Fruit fly (Drosophila melanogaster) whole organism, embryonic: ENCODE results near the gene CG10809.
A peak's percentile ranks its signal among the peaks of the same experiment; 100 is the strongest.

Source experiments
- Ada2b ChIP-seq: fragments of 200-800 bp; sonication (Bioruptor generic); IDR thresholded peaks from 2 replicates; pipeline ENCODE4 v1.3.6; 2022; ENCODE audit warnings: missing biosample characterization, missing genetic modification characterization
- Antp ChIP-seq: fragments of 200-800 bp; sonication (Bioruptor generic); optimal IDR thresholded peaks from 3 replicates; lab custom pipeline; 2016; ENCODE audit warnings: missing biosample characterization, missing genetic modification characterization
- Atf3 ChIP-seq: fragments of 200-800 bp; sonication (Bioruptor generic); optimal IDR thresholded peaks from 3 replicates; lab custom pipeline; 2016; ENCODE audit warnings: missing biosample characterization, missing genetic modification characterization
- CG10959 ChIP-seq: fragments of 200-800 bp; sonication (Bioruptor generic); IDR thresholded peaks from 2 replicates; pipeline ENCODE4 v1.3.6; 2022; ENCODE audit warnings: missing biosample characterization, missing genetic modification characterization
- CG11696 ChIP-seq: fragments of 200-800 bp; sonication (Bioruptor generic); IDR thresholded peaks from 2 replicates; pipeline ENCODE4 v1.3.6; 2022; ENCODE audit warnings: missing biosample characterization, missing genetic modification characterization
- CG12071 ChIP-seq: fragments of 200-800 bp; sonication (Bioruptor generic); optimal IDR thresholded peaks from 3 replicates; lab custom pipeline; 2018; ENCODE audit warnings: missing biosample characterization, mild to moderate bottlenecking, missing genetic modification characterization
- CG14014 ChIP-seq: fragments of 200-800 bp; sonication (Bioruptor generic); IDR thresholded peaks from 2 replicates; pipeline ENCODE4 v1.3.6; 2022; ENCODE audit warnings: missing biosample characterization, missing genetic modification characterization
- CG14050 ChIP-seq: fragments of 200-800 bp; sonication (Bioruptor generic); IDR thresholded peaks from 3 replicates; pipeline ENCODE4 v1.3.6; 2022; ENCODE audit warnings: missing biosample characterization, missing genetic modification characterization
- CG14965 ChIP-seq: fragments of 200-800 bp; sonication (Bioruptor generic); optimal IDR thresholded peaks from 2 replicates; lab custom pipeline; 2016; ENCODE audit warnings: missing biosample characterization, missing genetic modification characterization, borderline replicate concordance
- CG15601 ChIP-seq: fragments of 200-800 bp; sonication (Bioruptor generic); optimal IDR thresholded peaks from 3 replicates; lab custom pipeline; 2019; ENCODE audit warnings: missing biosample characterization, mild to moderate bottlenecking, missing genetic modification characterization, moderate library complexity
- CG17802 ChIP-seq: fragments of 200-800 bp; sonication (Bioruptor generic); optimal IDR thresholded peaks from 2 replicates; lab custom pipeline; 2018; ENCODE audit warnings: missing biosample characterization, mild to moderate bottlenecking, missing genetic modification characterization, moderate library complexity
- CG2199 ChIP-seq: fragments of 200-800 bp; sonication (Bioruptor generic); IDR thresholded peaks from 3 replicates; pipeline ENCODE4 v1.3.6; 2022; ENCODE audit warnings: missing biosample characterization, missing genetic modification characterization
- CG2889 ChIP-seq: fragments of 200-800 bp; sonication (Bioruptor generic); IDR thresholded peaks from 3 replicates; pipeline ENCODE4 v1.3.6; 2022; ENCODE audit warnings: missing biosample characterization, missing genetic modification characterization
- CG30020 ChIP-seq: fragments of 200-800 bp; optimal IDR thresholded peaks from 2 replicates; lab custom pipeline; 2019; ENCODE audit warnings: missing biosample characterization, mild to moderate bottlenecking, missing genetic modification characterization, moderate library complexity
- CG3847 ChIP-seq: fragments of 200-800 bp; sonication (Bioruptor generic); IDR thresholded peaks from 2 replicates; pipeline ENCODE4 v1.3.6; 2022; ENCODE audit warnings: missing biosample characterization, missing genetic modification characterization
- CG42726 ChIP-seq: fragments of 200-800 bp; sonication (Bioruptor generic); IDR thresholded peaks from 2 replicates; pipeline ENCODE4 v1.3.6; 2022; ENCODE audit warnings: missing biosample characterization, missing genetic modification characterization; ENCODE audit not compliant: partially characterized antibody
- CG4404 ChIP-seq: fragments of 200-800 bp; sonication (Bioruptor generic); IDR thresholded peaks from 2 replicates; pipeline ENCODE4 v1.3.6; 2022; ENCODE audit warnings: missing biosample characterization, missing genetic modification characterization
- CG9727 ChIP-seq: fragments of 200-800 bp; sonication (Bioruptor generic); optimal IDR thresholded peaks from 3 replicates; lab custom pipeline; 2017; ENCODE audit warnings: missing biosample characterization, mild to moderate bottlenecking, missing genetic modification characterization
- CoRest ChIP-seq: fragments of 200-800 bp; sonication (Bioruptor generic); optimal IDR thresholded peaks from 3 replicates; lab custom pipeline; 2018; ENCODE audit warnings: missing biosample characterization, mild to moderate bottlenecking, missing genetic modification characterization, moderate library complexity
- Gug ChIP-seq: fragments of 200-800 bp; sonication (Bioruptor generic); IDR thresholded peaks from 4 replicates; pipeline ENCODE4 v1.3.6; 2022; ENCODE audit warnings: missing biosample characterization, missing genetic modification characterization
- HLH3B ChIP-seq: fragments of 200-800 bp; sonication (Bioruptor generic); IDR thresholded peaks from 2 replicates; pipeline ENCODE4 v1.3.6; 2022; ENCODE audit warnings: missing biosample characterization, missing genetic modification characterization
- Hand ChIP-seq: fragments of 200-800 bp; sonication (Bioruptor generic); optimal IDR thresholded peaks from 2 replicates; lab custom pipeline; 2017; ENCODE audit warnings: mild to moderate bottlenecking, missing biosample characterization, missing genetic modification reagents, missing genetic modification characterization
- MTF-1 ChIP-seq: fragments of 200-800 bp; sonication (Bioruptor generic); optimal IDR thresholded peaks from 2 replicates; lab custom pipeline; 2018; ENCODE audit warnings: missing biosample characterization, mild to moderate bottlenecking, missing genetic modification characterization, borderline replicate concordance
- Mrtf ChIP-seq: fragments of 200-800 bp; sonication (Bioruptor generic); IDR thresholded peaks from 3 replicates; pipeline ENCODE4 v1.3.6; 2022; ENCODE audit warnings: missing biosample characterization, missing genetic modification characterization
- NC2β ChIP-seq: fragments of 200-800 bp; sonication (Bioruptor generic); optimal IDR thresholded peaks from 2 replicates; lab custom pipeline; 2016; ENCODE audit warnings: missing biosample characterization, missing genetic modification characterization
- NK7.1 ChIP-seq: fragments of 200-800 bp; sonication (Bioruptor generic); optimal IDR thresholded peaks from 3 replicates; lab custom pipeline; 2016; ENCODE audit warnings: missing biosample characterization, missing genetic modification characterization
- Neu2 ChIP-seq: fragments of 200-800 bp; sonication (Bioruptor generic); optimal IDR thresholded peaks from 3 replicates; lab custom pipeline; 2016; ENCODE audit warnings: missing biosample characterization, missing genetic modification characterization, borderline replicate concordance
- PHDP ChIP-seq: fragments of 200-800 bp; sonication (Bioruptor generic); optimal IDR thresholded peaks from 3 replicates; lab custom pipeline; 2018; ENCODE audit warnings: missing biosample characterization, mild to moderate bottlenecking, missing genetic modification characterization, moderate library complexity
- Ptx1 ChIP-seq: fragments of 200-800 bp; sonication (Bioruptor generic); IDR thresholded peaks from 2 replicates; pipeline ENCODE4 v1.3.6; 2022; ENCODE audit warnings: missing biosample characterization, missing genetic modification characterization
- YL-1 ChIP-seq: fragments of 200-800 bp; sonication (Bioruptor generic); optimal IDR thresholded peaks from 3 replicates; lab custom pipeline; 2017; ENCODE audit warnings: missing biosample characterization, mild to moderate bottlenecking, missing genetic modification characterization
- ac ChIP-seq: fragments of 200-800 bp; sonication (Bioruptor generic); optimal IDR thresholded peaks from 3 replicates; lab custom pipeline; 2017; ENCODE audit warnings: missing biosample characterization, mild to moderate bottlenecking, missing genetic modification characterization
- amos ChIP-seq: fragments of 200-800 bp; sonication (Bioruptor generic); IDR thresholded peaks from 2 replicates; pipeline ENCODE4 v1.3.6; 2022; ENCODE audit warnings: missing biosample characterization, missing genetic modification characterization; ENCODE audit not compliant: partially characterized antibody
- ap ChIP-seq: fragments of 200-800 bp; sonication (Bioruptor generic); IDR thresholded peaks from 2 replicates; pipeline ENCODE4 v1.3.6; 2022; ENCODE audit warnings: missing biosample characterization, missing genetic modification characterization
- cato ChIP-seq: fragments of 200-800 bp; sonication (Bioruptor generic); optimal IDR thresholded peaks from 2 replicates; lab custom pipeline; 2016; ENCODE audit warnings: missing biosample characterization, missing genetic modification characterization, borderline replicate concordance
- chif ChIP-seq, 2 experiments: fragments of 200-800 bp; sonication (Bioruptor generic); optimal IDR thresholded peaks; 3 replicates each; lab custom pipeline; 2016; ENCODE audit warnings: missing biosample characterization in 2 of 2, missing genetic modification characterization in 2 of 2
- chinmo ChIP-seq: fragments of 200-800 bp; sonication (Bioruptor generic); IDR thresholded peaks from 4 replicates; pipeline ENCODE4 v1.3.6; 2022; ENCODE audit warnings: missing biosample characterization, missing genetic modification characterization; ENCODE audit not compliant: partially characterized antibody
- crc ChIP-seq: fragments of 200-800 bp; sonication (Bioruptor generic); optimal IDR thresholded peaks from 2 replicates; lab custom pipeline; 2016; ENCODE audit warnings: missing biosample characterization, missing genetic modification characterization
- crp ChIP-seq, 2 experiments: fragments of 200-800 bp; sonication (Bioruptor generic); optimal IDR thresholded peaks; 2 replicates in 1 of 2; 3 replicates in 1 of 2; lab custom pipeline; 2017; ENCODE audit warnings: missing biosample characterization in 2 of 2, missing genetic modification characterization in 2 of 2, mild to moderate bottlenecking in 1 of 2, moderate library complexity in 1 of 2
- en ChIP-seq: fragments of 200-800 bp; sonication (Bioruptor generic); optimal IDR thresholded peaks from 2 replicates; lab custom pipeline; 2016; ENCODE audit warnings: missing biosample characterization, missing genetic modification characterization
- ewg ChIP-seq: fragments of 200-800 bp; sonication (Bioruptor generic); optimal IDR thresholded peaks from 3 replicates; lab custom pipeline; 2017; ENCODE audit warnings: mild to moderate bottlenecking, missing biosample characterization, missing genetic modification reagents, missing genetic modification characterization
- fd3F ChIP-seq: fragments of 200-800 bp; sonication (Bioruptor generic); optimal IDR thresholded peaks from 2 replicates; lab custom pipeline; 2018; ENCODE audit warnings: missing biosample characterization, mild to moderate bottlenecking, missing genetic modification characterization, moderate library complexity
- fd96Cb ChIP-seq: fragments of 200-800 bp; sonication (Bioruptor generic); optimal IDR thresholded peaks from 2 replicates; lab custom pipeline; 2018; ENCODE audit warnings: missing biosample characterization, mild to moderate bottlenecking, missing genetic modification characterization, moderate library complexity
- gro ChIP-seq: fragments of 200-800 bp; sonication (Bioruptor generic); optimal IDR thresholded peaks from 2 replicates; lab custom pipeline; 2016; ENCODE audit warnings: missing biosample characterization, missing genetic modification characterization
- luna ChIP-seq: fragments of 200-800 bp; sonication (Bioruptor generic); optimal IDR thresholded peaks from 2 replicates; lab custom pipeline; 2016; ENCODE audit warnings: missing biosample characterization, missing genetic modification characterization
- otp ChIP-seq: fragments of 200-800 bp; sonication (Bioruptor generic); IDR thresholded peaks from 3 replicates; pipeline ENCODE4, ENCODE4 v1.3.6; 2022; ENCODE audit warnings: missing biosample characterization, missing genetic modification characterization
- shn ChIP-seq: fragments of 200-800 bp; sonication (Bioruptor generic); optimal IDR thresholded peaks from 3 replicates; lab custom pipeline; 2016; ENCODE audit warnings: missing biosample characterization, missing genetic modification characterization
- tna ChIP-seq: fragments of 200-800 bp; sonication (Bioruptor generic); IDR thresholded peaks from 2 replicates; pipeline ENCODE4 v1.3.6; 2022; ENCODE audit warnings: missing biosample characterization, missing genetic modification characterization; ENCODE audit not compliant: partially characterized antibody
- trem ChIP-seq: fragments of 200-800 bp; optimal IDR thresholded peaks from 3 replicates; lab custom pipeline; 2019; ENCODE audit warnings: missing biosample characterization, mild to moderate bottlenecking, missing genetic modification characterization, moderate library complexity
- trh ChIP-seq: fragments of 200-800 bp; sonication (Bioruptor generic); optimal IDR thresholded peaks from 2 replicates; lab custom pipeline; 2016; ENCODE audit warnings: missing biosample characterization, missing genetic modification characterization
- yki ChIP-seq: fragments of >200 bp; optimal IDR thresholded peaks from 3 replicates; lab custom pipeline; 2018

Gene CG10809

dm6 chr3L:9847420-9847977, 12.2 kb downstream of the CG10809 start (continued):
- no peak for TF ChIP-seq trem (tag; lab: Kevin White, UChicago)
- TF ChIP-seq CG14965 (GFP tag; lab: Kevin White, UChicago), result no peak
- TF ChIP-seq cato (GFP tag; lab: Kevin White, UChicago), result no peak
- no peak for TF ChIP-seq Hand (GFP tag; lab: Kevin White, UChicago)
- peak; percentile 3 for TF ChIP-seq fd96Cb (tag; lab: Kevin White, UChicago)
- TF ChIP-seq Mrtf, result peak; percentile 9; the same call in 1 of the 3 replicates
- TF ChIP-seq CG17802 (tag; lab: Kevin White, UChicago), result no peak
- TF ChIP-seq chinmo (GFP tag; lab: Robert Waterston, UW), result no peak
- no peak for TF ChIP-seq ewg (GFP tag; lab: Kevin White, UChicago)
- no peak for TF ChIP-seq YL-1
- peak; percentile 29 for TF ChIP-seq NK7.1 (GFP tag; lab: Kevin White, UChicago)
- no peak for TF ChIP-seq ap (GFP tag; lab: Robert Waterston, UW)
- TF ChIP-seq ac (GFP tag; lab: Kevin White, UChicago), result no peak
- TF ChIP-seq CG42726 (GFP tag; lab: Robert Waterston, UW), result no peak
- TF ChIP-seq NC2β, result no peak
- no peak for TF ChIP-seq tna (GFP tag; lab: Robert Waterston, UW)
- no peak for TF ChIP-seq trh (GFP tag; lab: Kevin White, UChicago)
- peak; percentile 22 for TF ChIP-seq Antp (GFP tag; lab: Kevin White, UChicago)
- no peak for TF ChIP-seq crp (GFP tag; optimal IDR thresholded peaks at IDR 0.05; lab: Kevin White, UChicago)
- TF ChIP-seq CG14014 (GFP tag; lab: Robert Waterston, UW), result peak; percentile 77
- TF ChIP-seq CG10959 (GFP tag; lab: Robert Waterston, UW), result no peak
- peak in 1 of 2 experiments; percentile 48 for TF ChIP-seq chif (GFP tag; optimal IDR thresholded peaks at IDR 0.05; lab: Kevin White, UChicago)
- TF ChIP-seq HLH3B (GFP tag; lab: Robert Waterston, UW), result peak; percentile 59; the same call in 1 of the 2 replicates
- no peak for TF ChIP-seq amos
- no peak for TF ChIP-seq Neu2 (GFP tag; lab: Kevin White, UChicago)
- TF ChIP-seq MTF-1, result no peak
- peak; percentile 38 for TF ChIP-seq Ptx1 (GFP tag; lab: Robert Waterston, UW)
- peak; percentile 53 for TF ChIP-seq Ada2b (GFP tag; lab: Robert Waterston, UW)
- peak; percentile 85 for TF ChIP-seq gro (GFP tag; lab: Kevin White, UChicago)
- no peak for TF ChIP-seq en
- TF ChIP-seq CG15601 (tag; lab: Kevin White, UChicago), result no peak
- TF ChIP-seq CG12071, result peak; percentile 36
- TF ChIP-seq CoRest (tag; lab: Kevin White, UChicago), result peak; percentile 57
- peak; percentile 33; the same call in 2 of the 4 replicates for TF ChIP-seq Gug (GFP tag; lab: Robert Waterston, UW)
- TF ChIP-seq crc (GFP tag; lab: Kevin White, UChicago), result peak; percentile 34
- TF ChIP-seq Atf3 (GFP tag; lab: Kevin White, UChicago), result no peak
- no peak for TF ChIP-seq CG4404
- TF ChIP-seq CG2199 (GFP tag; lab: Robert Waterston, UW), result no peak
- TF ChIP-seq fd3F (GFP tag; lab: Kevin White, UChicago), result peak; percentile 59
- TF ChIP-seq yki (lab: Kevin White, UChicago), result no peak
- no peak for TF ChIP-seq luna (GFP tag; lab: Kevin White, UChicago)
- TF ChIP-seq CG3847 (GFP tag; lab: Robert Waterston, UW), result peak; percentile 34; the same call in 1 of the 2 replicates
- TF ChIP-seq otp (GFP tag; lab: Robert Waterston, UW), result peak; percentile 21; the same call in 1 of the 3 replicates
- TF ChIP-seq CG14050 (GFP tag; lab: Robert Waterston, UW), result no peak
- no peak for TF ChIP-seq CG2889 (GFP tag; lab: Robert Waterston, UW)
- no peak for TF ChIP-seq CG9727 (GFP tag; lab: Kevin White, UChicago)
- peak; percentile 23 for TF ChIP-seq shn
- TF ChIP-seq CG30020, result no peak
- peak; percentile 63; the same call in 1 of the 2 replicates for TF ChIP-seq CG11696 (GFP tag; lab: Robert Waterston, UW)
- peak; percentile 60 for TF ChIP-seq PHDP
